Worm (Caenorhabditis elegans) whole organism, young adult: ENCODE data around the gene K02E2.8.

Experiments
- B0035.1 ChIP-seq: sonication (generic microtip); optimal IDR thresholded peaks from 2 replicates; lab custom pipeline; 2016; ENCODE audit warnings: missing genetic modification characterization, mild to moderate bottlenecking, missing compliant biosample characterization, missing genotype, missing genetic modification reagents
- him-1 ChIP-seq: sonication (generic microtip); optimal IDR thresholded peaks from 2 replicates; lab custom pipeline; 2016; ENCODE audit warnings: missing genotype, missing genetic modification reagents, missing genetic modification characterization, missing compliant biosample characterization
- lin-26 ChIP-seq: fragments of 200-800 bp; sonication (Bioruptor generic); IDR thresholded peaks from 2 replicates; pipeline ENCODE4 v1.3.6; 2022; ENCODE audit warnings: missing genetic modification reagents, missing genetic modification characterization, missing compliant biosample characterization
- mxl-1 ChIP-seq: sonication (generic microtip); optimal IDR thresholded peaks from 2 replicates; lab custom pipeline; 2016; ENCODE audit warnings: missing genetic modification characterization, missing compliant biosample characterization
- nfya-1 ChIP-seq: sonication (generic microtip); optimal IDR thresholded peaks from 2 replicates; lab custom pipeline; 2017; ENCODE audit warnings: antibody characterized with exemption, missing compliant biosample characterization, missing genetic modification characterization, borderline replicate concordance; ENCODE audit not compliant: insufficient read depth
- nhr-120 ChIP-seq: fragments of 200-800 bp; sonication (Bioruptor generic); IDR thresholded peaks from 2 replicates; pipeline ENCODE4 v1.3.6; 2022; ENCODE audit warnings: missing genetic modification characterization, missing compliant biosample characterization
- snpc-1.3 ChIP-seq: sonication (generic microtip); optimal IDR thresholded peaks from 2 replicates; lab custom pipeline; 2017; ENCODE audit warnings: missing genetic modification characterization, mild to moderate bottlenecking, missing compliant biosample characterization, antibody characterized with exemption, moderate library complexity, missing genotype, missing genetic modification reagents; ENCODE audit not compliant: insufficient read depth
- tlf-1 ChIP-seq: fragments of 200-800 bp; sonication (Bioruptor generic); optimal IDR thresholded peaks from 2 replicates; lab custom pipeline; 2018; ENCODE audit warnings: mild to moderate bottlenecking, missing genetic modification characterization, missing compliant biosample characterization

DNA sequence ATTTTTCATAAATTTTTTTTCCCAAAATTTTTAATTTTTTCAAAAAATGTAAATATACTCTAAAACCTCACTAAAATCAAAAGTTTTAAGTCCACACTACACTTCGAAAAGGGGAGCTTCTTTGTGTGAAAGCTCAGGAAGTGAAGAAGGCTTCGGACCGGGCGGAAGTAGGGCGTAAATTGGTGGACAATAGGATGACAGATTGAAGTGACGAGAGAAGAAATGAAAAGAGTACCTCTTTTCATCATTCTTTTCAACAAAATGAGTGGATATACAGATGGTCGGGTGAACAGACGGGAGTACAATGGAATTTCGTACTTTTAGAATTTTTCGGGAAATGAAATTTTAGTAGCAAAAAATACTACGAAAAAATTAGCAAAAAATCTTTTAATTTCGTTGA lies 27.9 kb downstream of the K02E2.8 start:
- no peak for TF ChIP-seq tlf-1 (GFP tag; lab: Kevin White, UChicago)
- no peak for TF ChIP-seq nhr-120
- TF ChIP-seq him-1 (tag; lab: Kevin White, UChicago): no peak
- no peak for TF ChIP-seq B0035.1 (tag; lab: Kevin White, UChicago)
- no peak for TF ChIP-seq snpc-1.3 (tag; lab: Kevin White, UChicago)
- no peak for TF ChIP-seq nfya-1 (tag; lab: Kevin White, UChicago)
- no peak for TF ChIP-seq mxl-1 (tag; lab: Kevin White, UChicago)
- no peak for TF ChIP-seq lin-26 (GFP tag; lab: Robert Waterston, UW)
